Worm (Caenorhabditis elegans): ENCODE measurements around the gene flp-18.

ce11 chrX:3061698-3062097, 43.3 kb upstream of the flp-18 start:
- TF ChIP-seq ref-1 (GFP tag; conservative IDR thresholded peaks at IDR 0.05) (no peak), flt-1 (GFP tag; IDR thresholded peaks at IDR 0.05) (no peak), klf-2 (GFP tag; conservative IDR thresholded peaks at IDR 0.05) (no peak), T22C8.4 (GFP tag; IDR thresholded peaks at IDR 0.05) (no peak), cog-1 (tag; optimal IDR thresholded peaks at IDR 0.05) (no peak), tab-1 (GFP tag; IDR thresholded peaks at IDR 0.05) (no peak), ztf-29 (GFP tag; IDR thresholded peaks at IDR 0.05) (no peak), med-1 (GFP tag; optimal IDR thresholded peaks at IDR 0.05; ENCODE audit: insufficient read depth) (no peak)
